Worm (Caenorhabditis elegans) whole organism, L2 larva: ENCODE results near the gene T26C5.2.

Experiments
- C34F6.9 ChIP-seq: fragments of 150-350 bp; optimal IDR thresholded peaks from 2 replicates; lab custom pipeline; 2014; ENCODE audit warnings: missing biosample characterization, missing genetic modification characterization
- F13H6.1 ChIP-seq: sonication (generic microtip); optimal IDR thresholded peaks from 2 replicates; lab custom pipeline; 2016; ENCODE audit warnings: missing genetic modification characterization, missing compliant biosample characterization
- R02D3.7 ChIP-seq: fragments of 150-350 bp; optimal IDR thresholded peaks from 2 replicates; lab custom pipeline; 2014; ENCODE audit warnings: missing biosample characterization, missing genetic modification characterization
- Y55F3AM.14 ChIP-seq: fragments of 200-800 bp; sonication (Bioruptor generic); optimal IDR thresholded peaks from 2 replicates; lab custom pipeline; 2018; ENCODE audit warnings: mild to moderate bottlenecking, missing genetic modification characterization, missing compliant biosample characterization
- aly-2 ChIP-seq: fragments of 150-350 bp; optimal IDR thresholded peaks from 2 replicates; lab custom pipeline; 2014; ENCODE audit warnings: missing biosample characterization, missing genetic modification characterization
- ama-1 ChIP-seq: fragments of 150-350 bp; optimal IDR thresholded peaks from 2 replicates; lab custom pipeline; 2018; ENCODE audit warnings: inconsistent platforms
- blmp-1 ChIP-seq: sonication (generic microtip); optimal IDR thresholded peaks from 2 replicates; lab custom pipeline; 2017; ENCODE audit warnings: missing genetic modification characterization, mild to moderate bottlenecking, missing compliant biosample characterization, antibody characterized with exemption, moderate library complexity; ENCODE audit not compliant: insufficient read depth
- ceh-82 ChIP-seq: fragments of 150-350 bp; optimal IDR thresholded peaks from 2 replicates; lab custom pipeline; 2014; ENCODE audit warnings: missing biosample characterization, missing genetic modification characterization
- crh-2 ChIP-seq: sonication (generic microtip); optimal IDR thresholded peaks from 2 replicates; lab custom pipeline; 2017; ENCODE audit warnings: missing biosample characterization, missing genetic modification characterization
- dmd-4 ChIP-seq: sonication (generic microtip); optimal IDR thresholded peaks from 2 replicates; lab custom pipeline; 2017; ENCODE audit warnings: missing biosample characterization, missing genetic modification characterization
- egl-27 ChIP-seq: sonication (generic microtip); optimal IDR thresholded peaks from 3 replicates; lab custom pipeline; 2017; ENCODE audit warnings: missing biosample characterization, missing genetic modification reagents, missing genetic modification characterization
- elt-1 ChIP-seq: fragments of 150-350 bp; optimal IDR thresholded peaks from 2 replicates; lab custom pipeline; 2014; ENCODE audit warnings: missing biosample characterization, missing genetic modification characterization
- fos-1 ChIP-seq: fragments of 150-350 bp; optimal IDR thresholded peaks from 2 replicates; lab custom pipeline; 2014; ENCODE audit warnings: missing biosample characterization, missing genetic modification characterization
- gmeb-1 ChIP-seq: fragments of 150-350 bp; optimal IDR thresholded peaks from 2 replicates; lab custom pipeline; 2014; ENCODE audit warnings: missing biosample characterization, missing genetic modification characterization
- lin-11 ChIP-seq: fragments of 150-350 bp; sonication (generic microtip); optimal IDR thresholded peaks from 2 replicates; lab custom pipeline; 2014; ENCODE audit warnings: missing biosample characterization, missing genetic modification characterization, inconsistent platforms, mixed read lengths
- lin-13 ChIP-seq: fragments of 150-350 bp; optimal IDR thresholded peaks from 2 replicates; lab custom pipeline; 2014; ENCODE audit warnings: missing biosample characterization, missing genetic modification reagents, missing genetic modification characterization
- lsy-2 ChIP-seq, 2 experiments: fragments of 150-350 bp in 1 of 2; sonication (generic microtip) in 1 of 2; optimal IDR thresholded peaks; 2 replicates each; lab custom pipeline; 2014 to 2017; ENCODE audit warnings: missing biosample characterization in 2 of 2, missing genetic modification characterization in 2 of 2
- mab-5 ChIP-seq: fragments of 150-350 bp; optimal IDR thresholded peaks from 2 replicates; lab custom pipeline; 2014; ENCODE audit warnings: missing biosample characterization, missing genetic modification characterization
- mbf-1 ChIP-seq: sonication (generic microtip); optimal IDR thresholded peaks from 2 replicates; lab custom pipeline; 2017; ENCODE audit warnings: missing biosample characterization, missing genetic modification characterization
- mdl-1 ChIP-seq, 2 experiments: fragments of 150-350 bp in 1 of 2; sonication (generic microtip) in 1 of 2; optimal IDR thresholded peaks; 2 replicates each; lab custom pipeline; 2017; ENCODE audit warnings: missing biosample characterization in 2 of 2, missing genetic modification characterization in 2 of 2
- nhr-12 ChIP-seq: fragments of 150-350 bp; optimal IDR thresholded peaks from 2 replicates; lab custom pipeline; 2014; ENCODE audit warnings: missing biosample characterization, missing genetic modification characterization
- nhr-129 ChIP-seq: fragments of 150-350 bp; optimal IDR thresholded peaks from 2 replicates; lab custom pipeline; 2014; ENCODE audit warnings: missing biosample characterization, missing genetic modification characterization
- nhr-21 ChIP-seq: fragments of 150-350 bp; optimal IDR thresholded peaks from 2 replicates; lab custom pipeline; 2014; ENCODE audit warnings: missing biosample characterization, missing genetic modification characterization
- nhr-237 ChIP-seq: fragments of 150-350 bp; optimal IDR thresholded peaks from 2 replicates; lab custom pipeline; 2014; ENCODE audit warnings: missing biosample characterization, missing genetic modification characterization
- nhr-25 ChIP-seq: fragments of 150-350 bp; sonication (generic microtip); optimal IDR thresholded peaks from 3 replicates; lab custom pipeline; 2014; ENCODE audit warnings: missing biosample characterization, missing genetic modification characterization
- nhr-6 ChIP-seq: fragments of 150-350 bp; optimal IDR thresholded peaks from 2 replicates; lab custom pipeline; 2014; ENCODE audit warnings: missing biosample characterization, missing genetic modification characterization
- nhr-77 ChIP-seq: fragments of 150-350 bp; optimal IDR thresholded peaks from 2 replicates; lab custom pipeline; 2014; ENCODE audit warnings: missing biosample characterization, missing genetic modification characterization
- peb-1 ChIP-seq: fragments of 150-350 bp; optimal IDR thresholded peaks from 2 replicates; lab custom pipeline; 2014; ENCODE audit warnings: missing biosample characterization, missing genetic modification characterization
- sem-4 ChIP-seq: fragments of 150-350 bp; optimal IDR thresholded peaks from 2 replicates; lab custom pipeline; 2014; ENCODE audit warnings: missing biosample characterization, missing genetic modification reagents, missing genetic modification characterization
- sma-3 ChIP-seq: sonication (generic microtip); optimal IDR thresholded peaks from 2 replicates; lab custom pipeline; 2016; ENCODE audit warnings: missing genetic modification reagents, missing genetic modification characterization, missing compliant biosample characterization
- sma-9 ChIP-seq, 2 experiments: fragments of 150-350 bp in 1 of 2; sonication (generic microtip) in 1 of 2; optimal IDR thresholded peaks; 2 replicates each; lab custom pipeline; 2014 to 2016; ENCODE audit warnings: missing genetic modification characterization in 2 of 2, mild to moderate bottlenecking in 1 of 2, missing biosample characterization in 1 of 2, missing compliant biosample characterization in 1 of 2, missing genetic modification reagents in 1 of 2, moderate library complexity in 1 of 2
- snpc-4 ChIP-seq: fragments of 150-350 bp; optimal IDR thresholded peaks from 2 replicates; lab custom pipeline; 2014; ENCODE audit warnings: missing biosample characterization, missing genetic modification characterization
- unc-39 ChIP-seq: fragments of 150-350 bp; optimal IDR thresholded peaks from 2 replicates; lab custom pipeline; 2014; ENCODE audit warnings: missing biosample characterization, missing genetic modification characterization
- unc-55 ChIP-seq: fragments of 150-350 bp; sonication (generic microtip); optimal IDR thresholded peaks from 3 replicates; lab custom pipeline; 2014; ENCODE audit warnings: missing biosample characterization, missing genetic modification reagents, missing genetic modification characterization
- zag-1 ChIP-seq: fragments of 150-350 bp; optimal IDR thresholded peaks from 2 replicates; lab custom pipeline; 2014; ENCODE audit warnings: missing biosample characterization, missing genetic modification characterization
- ztf-11 ChIP-seq: sonication (generic microtip); optimal IDR thresholded peaks from 2 replicates; lab custom pipeline; 2017; ENCODE audit warnings: missing biosample characterization, missing genetic modification characterization
- ztf-4 ChIP-seq: fragments of 150-350 bp; optimal IDR thresholded peaks from 2 replicates; lab custom pipeline; 2014; ENCODE audit warnings: missing biosample characterization, missing genetic modification characterization

Gene T26C5.2

ce11 chrII:9271285-9271684, 38.3 kb downstream of the T26C5.2 start:
- TF ChIP-seq blmp-1 (tag; lab: Kevin White, UChicago) (no peak), elt-1 (tag; lab: Kevin White, UChicago) (no peak), nhr-6 (tag; lab: Kevin White, UChicago) (no peak), nhr-25 (tag; lab: Kevin White, UChicago) (no peak), unc-39 (tag; lab: Kevin White, UChicago) (no peak), aly-2 (tag; lab: Kevin White, UChicago) (no peak), fos-1 (tag; lab: Kevin White, UChicago) (no peak), peb-1 (tag; lab: Kevin White, UChicago) (no peak), C34F6.9 (no peak), nhr-77 (tag; lab: Kevin White, UChicago) (no peak), F13H6.1 (tag; lab: Kevin White, UChicago) (no peak)

DNA sequence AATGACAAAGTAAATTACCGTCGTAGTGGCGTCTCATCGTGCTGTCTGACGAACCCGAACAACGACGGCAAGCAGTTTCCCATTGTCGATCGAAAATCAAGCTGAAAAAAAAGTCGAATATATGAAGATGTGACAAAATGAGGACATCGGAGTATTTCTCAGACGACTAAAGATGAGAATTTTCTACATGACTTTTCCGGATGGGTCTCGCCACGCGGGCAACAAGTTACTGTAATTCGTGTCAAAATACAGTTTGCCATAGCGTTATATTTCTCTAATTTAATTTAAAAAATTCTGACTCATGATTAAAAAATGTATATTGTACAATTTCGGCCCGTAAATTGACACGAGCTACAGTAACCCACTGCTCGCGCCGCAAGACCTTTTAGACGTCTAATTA, 39.9 kb downstream of the T26C5.2 start, which contains the start of gene C01G6.4:
TSS of gene C01G6.4 (minus strand) at position 101 of the 400 bp plus-strand sequence.
- TF ChIP-seq nhr-77 (tag; lab: Kevin White, UChicago) = no peak
- no peak for TF ChIP-seq unc-39 (tag; lab: Kevin White, UChicago)
- no peak for TF ChIP-seq ceh-82 (tag; lab: Kevin White, UChicago)
- TF ChIP-seq sem-4 = no peak

ce11 chrII:9273984-9274383, 41.0 kb downstream of the T26C5.2 start:
- TF ChIP-seq mbf-1 = no peak
- peak; percentile 67 to 89 for TF ChIP-seq mdl-1 (tag; optimal IDR thresholded peaks at IDR 0.05; lab: Kevin White, UChicago)
- TF ChIP-seq unc-55 (GFP tag; lab: Kevin White, UChicago) = peak; percentile 74
- peak; percentile 73 for TF ChIP-seq ztf-4 (tag; lab: Kevin White, UChicago)
- TF ChIP-seq nhr-25 (tag; lab: Kevin White, UChicago) = peak; percentile 90
- peak; percentile 89 for TF ChIP-seq nhr-129 (tag; lab: Kevin White, UChicago)
- no peak for TF ChIP-seq nhr-77 (tag; lab: Kevin White, UChicago)
- no peak for TF ChIP-seq peb-1 (tag; lab: Kevin White, UChicago)
- TF ChIP-seq unc-39 (tag; lab: Kevin White, UChicago) = no peak
- TF ChIP-seq R02D3.7 (tag; lab: Kevin White, UChicago) = no peak
- TF ChIP-seq dmd-4 (tag; lab: Kevin White, UChicago) = no peak
- peak; percentile 62 for TF ChIP-seq blmp-1 (tag; lab: Kevin White, UChicago)
- no peak for TF ChIP-seq ceh-82 (tag; lab: Kevin White, UChicago)
- TF ChIP-seq snpc-4 (tag; lab: Kevin White, UChicago) = peak; percentile 66
- TF ChIP-seq ztf-11 (tag; lab: Kevin White, UChicago) = no peak
- TF ChIP-seq F13H6.1 (tag; lab: Kevin White, UChicago) = peak; percentile 89
- peak; percentile 73 for TF ChIP-seq gmeb-1 (tag; lab: Kevin White, UChicago)
- peak; percentile 76 for TF ChIP-seq zag-1 (tag; lab: Kevin White, UChicago)
- peak; percentile 81 for TF ChIP-seq nhr-6 (tag; lab: Kevin White, UChicago)
- peak; percentile 63 to 90 for TF ChIP-seq lsy-2 (tag; optimal IDR thresholded peaks at IDR 0.05; lab: Kevin White, UChicago)
- peak; percentile 70 for TF ChIP-seq nhr-21 (tag; lab: Kevin White, UChicago)
- TF ChIP-seq ama-1 (lab: Kevin White, UChicago) = peak; percentile 82
- TF ChIP-seq crh-2 (tag; lab: Kevin White, UChicago) = peak; percentile 92
- peak; percentile 77 for TF ChIP-seq sma-3
- peak; percentile 7 for TF ChIP-seq sem-4
- peak; percentile 62 for TF ChIP-seq lin-11 (tag; lab: Kevin White, UChicago)
- peak; percentile 92 for TF ChIP-seq C34F6.9
- peak; percentile 95 for TF ChIP-seq fos-1 (tag; lab: Kevin White, UChicago)
- TF ChIP-seq nhr-237 (tag; lab: Kevin White, UChicago) = no peak
- TF ChIP-seq sma-9 (GFP tag; optimal IDR thresholded peaks at IDR 0.05; lab: Kevin White, UChicago) = peak; percentile 90
- TF ChIP-seq sma-9 (tag; optimal IDR thresholded peaks at IDR 0.05; lab: Kevin White, UChicago) = no peak
- TF ChIP-seq nhr-12 (tag; lab: Kevin White, UChicago) = no peak
- TF ChIP-seq mab-5 (tag; lab: Kevin White, UChicago) = peak; percentile 83
- TF ChIP-seq Y55F3AM.14 = peak; percentile 6
- peak; percentile 63 for TF ChIP-seq lin-13 (GFP tag; lab: Kevin White, UChicago)
- peak; percentile 79 for TF ChIP-seq egl-27
